Worm (Caenorhabditis elegans): ENCODE results near the gene tbc-7.

tbc-7 gene

ce11 chrX:5105703-5106102, 28.4 kb upstream of the tbc-7 start (continued):
- TF ChIP-seq nfyb-1 (GFP tag; IDR thresholded peaks at IDR 0.05), result no peak
- TF ChIP-seq Y95B8A.8 (GFP tag; IDR thresholded peaks at IDR 0.05), result 0 out of 2 replicates have a peak, but pooled peaks have one; percentile 10
- TF ChIP-seq ceh-91 (GFP tag; IDR thresholded peaks at IDR 0.05), result no peak
- no peak for TF ChIP-seq mes-4 (tag; optimal IDR thresholded peaks at IDR 0.05)
- peak; percentile 73 for TF ChIP-seq nhr-90 (tag; optimal IDR thresholded peaks at IDR 0.05)
- TF ChIP-seq lin-40 (tag; optimal IDR thresholded peaks at IDR 0.05), result no peak
- no peak for TF ChIP-seq hsf-1 (GFP tag; IDR thresholded peaks at IDR 0.05)
- no peak for TF ChIP-seq sptf-2 (GFP tag; optimal IDR thresholded peaks at IDR 0.05)
- no peak for TF ChIP-seq T07F8.4 (tag; optimal IDR thresholded peaks at IDR 0.05)
- no peak for TF ChIP-seq atf-7 (tag; optimal IDR thresholded peaks at IDR 0.05)
- no peak for TF ChIP-seq repo-1 (tag; optimal IDR thresholded peaks at IDR 0.05)
- TF ChIP-seq ceh-58 (GFP tag; IDR thresholded peaks at IDR 0.05), result no peak
- TF ChIP-seq madf-3 (GFP tag; IDR thresholded peaks at IDR 0.05), result no peak
- no peak for TF ChIP-seq ama-1 (optimal IDR thresholded peaks at IDR 0.05)
- no peak for TF ChIP-seq ama-1 (GFP tag; optimal IDR thresholded peaks at IDR 0.05)
- no peak for TF ChIP-seq F22D6.2 (tag; optimal IDR thresholded peaks at IDR 0.05)
- no peak for TF ChIP-seq ceh-40 (GFP tag; IDR thresholded peaks at IDR 0.05)
- TF ChIP-seq F57C9.4 (tag; optimal IDR thresholded peaks at IDR 0.05), result no peak
- TF ChIP-seq T26A5.8 (tag; optimal IDR thresholded peaks at IDR 0.05), result no peak
- TF ChIP-seq F39B2.1 (GFP tag; IDR thresholded peaks at IDR 0.05), result no peak
- peak; percentile 13; the same call in 1 of the 2 replicates for TF ChIP-seq Y56A3A.18 (GFP tag; IDR thresholded peaks at IDR 0.05)
- TF ChIP-seq snpc-1.3 (tag; optimal IDR thresholded peaks at IDR 0.05; ENCODE audit: insufficient read depth), result no peak

DNA sequence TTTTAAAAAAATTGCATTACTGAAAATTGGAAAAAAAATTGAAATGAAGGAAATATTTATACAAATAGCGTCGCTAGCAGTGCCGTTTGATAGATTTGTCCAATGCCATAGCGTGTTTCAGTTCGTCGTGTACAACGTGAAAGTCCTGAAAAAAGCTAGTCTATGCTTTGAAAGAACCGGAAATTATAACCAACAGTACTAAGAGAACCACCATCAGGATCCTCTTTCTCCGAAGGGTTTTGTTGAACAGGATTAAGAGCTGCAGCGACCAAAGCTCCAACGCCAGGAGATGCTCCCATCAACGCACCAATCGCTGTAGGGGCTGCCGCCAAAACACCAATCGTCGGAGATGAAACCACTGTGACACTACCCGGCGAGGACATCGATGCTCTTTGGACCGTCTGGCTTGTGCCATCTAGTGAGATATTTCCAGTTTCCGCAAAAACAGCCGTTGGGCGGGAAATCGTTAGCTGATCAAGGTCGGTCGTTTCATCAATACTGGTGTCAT, 27.8 kb upstream of the tbc-7 start:
- TF ChIP-seq ztf-3 (GFP tag; optimal IDR thresholded peaks at IDR 0.05) (peak; percentile 73), cebp-1 (GFP tag; IDR thresholded peaks at IDR 0.05) (no peak), cebp-1 (tag; optimal IDR thresholded peaks at IDR 0.05) (peak; percentile 72), Y56A3A.18 (GFP tag; IDR thresholded peaks at IDR 0.05) (peak; percentile 93; the same call in 1 of the 2 replicates), B0261.1 (tag; optimal IDR thresholded peaks at IDR 0.05) (no peak), ztf-22 (GFP tag; optimal IDR thresholded peaks at IDR 0.05) (peak; percentile 54), nfya-2 (GFP tag; IDR thresholded peaks at IDR 0.05) (0 out of 2 replicates have a peak, but pooled peaks have one; percentile 70), ztf-25 (GFP tag; IDR thresholded peaks at IDR 0.05) (no peak), ceh-40 (GFP tag; IDR thresholded peaks at IDR 0.05) (no peak), let-607 (tag; optimal IDR thresholded peaks at IDR 0.05) (peak in 1 of 2 experiments; percentile 49), snpc-4 (GFP tag; optimal IDR thresholded peaks at IDR 0.05) (no peak), snpc-4 (tag; optimal IDR thresholded peaks at IDR 0.05) (no peak), attf-6 (GFP tag; IDR thresholded peaks at IDR 0.05) (no peak), snpc-1.3 (tag; optimal IDR thresholded peaks at IDR 0.05; ENCODE audit: insufficient read depth) (no peak), efl-1 (GFP tag; optimal IDR thresholded peaks at IDR 0.05) (no peak), rcor-1 (GFP tag; IDR thresholded peaks at IDR 0.05) (no peak; the same call in 1 of the 2 replicates), nhr-179 (tag; optimal IDR thresholded peaks at IDR 0.05) (no peak), unc-130 (GFP tag; optimal IDR thresholded peaks at IDR 0.05) (no peak), unc-62 (GFP tag; optimal IDR thresholded peaks at IDR 0.05) (no peak), F33H1.4 (GFP tag; IDR thresholded peaks at IDR 0.05) (no peak; the same call in 1 of the 2 replicates), dpff-1 (tag; optimal IDR thresholded peaks at IDR 0.05) (no peak), Y53F4B.3 (GFP tag; IDR thresholded peaks at IDR 0.05) (no peak), ceh-79 (tag; optimal IDR thresholded peaks at IDR 0.05) (peak; percentile 13), Y95B8A.8 (GFP tag; IDR thresholded peaks at IDR 0.05) (0 out of 2 replicates have a peak, but pooled peaks have one; percentile 6), C17E4.6 (GFP tag; IDR thresholded peaks at IDR 0.05) (no peak), pha-4 (tag; optimal IDR thresholded peaks at IDR 0.05) (no peak), ceh-58 (GFP tag; IDR thresholded peaks at IDR 0.05) (0 out of 2 replicates have a peak, but pooled peaks have one; percentile 5), egl-18 (GFP tag; IDR thresholded peaks at IDR 0.05) (0 out of 2 replicates have a peak, but pooled peaks have one; percentile 56), ekl-4 (GFP tag; IDR thresholded peaks at IDR 0.05) (peak; percentile 69), T07F8.4 (tag; optimal IDR thresholded peaks at IDR 0.05) (no peak), ztf-26 (tag; optimal IDR thresholded peaks at IDR 0.05) (peak; percentile 28), F52B5.7 (tag; optimal IDR thresholded peaks at IDR 0.05) (no peak), D2030.7 (GFP tag; IDR thresholded peaks at IDR 0.05) (no peak)

Measured in whole organism, young adult.